Worm (Caenorhabditis elegans): ENCODE data around the gene wdr-4.

wdr-4 gene

DNA sequence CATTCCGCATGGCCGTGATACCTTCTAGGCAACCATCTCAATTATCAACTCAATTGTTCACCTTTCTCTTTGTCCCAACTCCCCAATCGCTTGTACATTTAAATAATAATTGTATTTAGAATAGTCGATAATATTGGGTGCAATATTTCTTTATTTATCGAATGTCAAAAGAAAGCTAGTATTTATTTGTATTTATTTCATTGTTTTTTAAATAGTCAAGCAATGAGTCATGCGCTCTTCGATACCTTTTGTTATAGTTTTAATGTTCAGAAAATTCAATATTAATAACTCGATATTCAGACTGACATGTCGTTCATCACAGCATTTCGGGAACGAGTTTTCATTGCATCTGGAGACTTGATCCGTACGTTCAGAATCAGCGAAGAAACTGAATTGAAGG is at the start of gene wdr-4:
wdr-4 (plus strand) TSS at position 301 of the 400 bp plus-strand sequence.
- TF ChIP-seq ceh-45 (GFP tag; IDR thresholded peaks at IDR 0.05), result no peak
- TF ChIP-seq fkh-10 (GFP tag; optimal IDR thresholded peaks at IDR 0.05), result no peak
- TF ChIP-seq odd-2 (tag; optimal IDR thresholded peaks at IDR 0.05), result no peak

DNA sequence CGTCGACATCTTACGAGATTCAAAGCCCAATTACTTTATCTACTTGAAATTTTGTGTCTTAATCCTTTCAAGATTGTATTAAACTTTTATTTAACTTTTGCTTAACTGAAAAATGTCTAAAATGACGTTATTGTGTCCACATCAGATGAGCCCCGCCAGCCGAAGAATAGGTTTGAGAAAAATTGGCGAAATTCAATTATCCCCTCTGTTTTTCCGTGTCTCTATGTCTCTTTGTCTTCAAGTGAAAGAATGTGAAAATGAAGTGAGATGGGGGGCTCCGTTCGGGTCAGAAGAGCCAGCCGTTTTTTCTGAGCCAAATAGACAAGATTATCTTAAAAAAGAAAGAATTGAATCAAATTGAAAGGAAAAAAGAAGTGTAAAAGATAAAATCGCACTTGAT is 48.3 kb upstream of the wdr-4 start:
- peak; percentile 71 for TF ChIP-seq unc-42 (tag; optimal IDR thresholded peaks at IDR 0.05)
- TF ChIP-seq Y22D7AL.16 (tag; optimal IDR thresholded peaks at IDR 0.05), result no peak

DNA sequence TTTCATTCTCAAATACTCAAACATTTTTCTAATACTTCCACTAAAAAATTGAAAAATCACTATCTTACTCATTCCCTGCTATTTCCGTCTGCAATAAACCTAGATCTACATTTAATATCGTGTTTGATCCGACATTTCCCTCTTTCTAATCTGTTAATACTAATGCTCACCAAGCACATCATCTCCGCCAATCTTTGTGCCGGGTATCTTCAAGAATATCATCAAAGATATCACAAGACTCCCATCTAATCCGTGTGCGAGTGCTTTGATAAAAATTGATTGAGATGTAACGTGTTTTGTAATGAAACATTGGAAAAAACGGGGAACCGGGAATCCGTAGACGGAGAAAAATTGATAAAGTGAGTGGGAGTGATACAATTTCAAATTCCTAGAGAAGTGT is 46.3 kb upstream of the wdr-4 start:
- TF ChIP-seq hlh-13 (GFP tag; optimal IDR thresholded peaks at IDR 0.05) (no peak), gmeb-2 (tag; optimal IDR thresholded peaks at IDR 0.05) (no peak)

DNA sequence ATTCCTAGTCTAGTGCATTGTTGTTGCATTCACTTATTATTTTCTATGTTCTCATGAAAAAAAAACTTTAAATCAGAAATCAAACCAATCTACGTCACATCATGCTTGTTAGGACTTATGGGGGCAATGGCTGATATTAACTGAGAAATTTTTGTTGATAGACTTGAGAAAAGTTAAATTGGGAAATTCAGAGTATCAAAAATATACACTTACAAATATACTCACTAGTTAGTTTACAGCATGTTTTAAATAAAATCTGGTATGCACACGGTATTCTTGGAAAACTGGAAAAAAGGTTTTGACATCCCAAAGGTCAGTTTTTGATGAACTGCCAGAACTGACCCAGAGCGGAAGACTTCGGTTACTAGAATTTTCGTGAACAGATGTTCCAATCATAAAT is 44.6 kb upstream of the wdr-4 start:
- TF ChIP-seq ceh-45 (GFP tag; IDR thresholded peaks at IDR 0.05), result no peak
- TF ChIP-seq ets-4 (tag; optimal IDR thresholded peaks at IDR 0.05), result no peak
- TF ChIP-seq lin-11 (tag; optimal IDR thresholded peaks at IDR 0.05), result no peak

DNA sequence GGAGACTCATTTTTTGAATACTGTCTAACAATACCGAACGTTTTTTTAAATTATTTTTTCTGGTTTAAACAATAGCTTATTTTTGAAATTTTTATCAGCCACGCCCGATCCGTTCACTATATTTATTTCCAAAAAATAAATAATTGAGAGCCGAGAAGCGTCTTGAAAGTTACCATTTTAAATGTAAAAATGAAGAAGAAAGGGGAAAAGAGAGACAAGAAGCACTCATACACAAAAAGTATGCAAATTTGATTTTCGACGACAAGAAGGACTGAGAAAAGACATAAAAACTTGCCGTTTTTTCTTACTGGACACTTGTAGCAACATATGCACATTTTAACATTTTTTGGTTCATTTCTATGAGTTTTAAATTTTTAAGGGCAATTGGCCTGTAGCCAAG is 43.8 kb upstream of the wdr-4 start:
- no peak for TF ChIP-seq syd-9 (tag; optimal IDR thresholded peaks at IDR 0.05)
- no peak for TF ChIP-seq hlh-30 (tag; optimal IDR thresholded peaks at IDR 0.05; ENCODE audit: insufficient read depth)
- peak; percentile 21 for TF ChIP-seq unc-42 (tag; optimal IDR thresholded peaks at IDR 0.05)
- TF ChIP-seq ceh-30 (tag; optimal IDR thresholded peaks at IDR 0.05), result no peak

DNA sequence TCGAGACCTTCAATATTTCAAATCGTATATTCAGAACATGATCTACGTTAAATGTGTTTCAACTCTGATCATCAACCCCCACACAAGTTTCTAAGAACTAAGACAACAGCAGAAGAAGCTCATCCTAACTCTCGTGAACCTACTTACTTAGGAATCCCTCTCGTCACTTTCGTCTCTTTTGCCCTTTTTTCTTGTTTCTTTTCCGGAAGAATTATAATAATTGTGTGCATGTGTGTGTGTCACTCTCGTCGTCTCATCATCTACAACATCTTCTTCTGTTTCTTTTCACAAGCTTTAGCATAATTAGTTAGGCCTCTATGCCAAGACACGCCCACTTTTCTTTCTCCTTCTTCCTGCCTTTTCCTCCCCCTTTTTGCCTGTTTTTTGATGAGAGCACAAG is 35.1 kb upstream of the wdr-4 start:
- TF ChIP-seq ttx-3 (tag; optimal IDR thresholded peaks at IDR 0.05) (no peak), lim-6 (tag; optimal IDR thresholded peaks at IDR 0.05) (no peak), ceh-2 (tag; optimal IDR thresholded peaks at IDR 0.05) (no peak), mec-3 (tag; optimal IDR thresholded peaks at IDR 0.05; ENCODE audit: borderline replicate concordance) (no peak), ahr-1 (tag; optimal IDR thresholded peaks at IDR 0.05) (no peak), unc-42 (tag; optimal IDR thresholded peaks at IDR 0.05) (peak; percentile 8), sox-4 (tag; optimal IDR thresholded peaks at IDR 0.05) (no peak), ceh-45 (GFP tag; IDR thresholded peaks at IDR 0.05) (no peak)

DNA sequence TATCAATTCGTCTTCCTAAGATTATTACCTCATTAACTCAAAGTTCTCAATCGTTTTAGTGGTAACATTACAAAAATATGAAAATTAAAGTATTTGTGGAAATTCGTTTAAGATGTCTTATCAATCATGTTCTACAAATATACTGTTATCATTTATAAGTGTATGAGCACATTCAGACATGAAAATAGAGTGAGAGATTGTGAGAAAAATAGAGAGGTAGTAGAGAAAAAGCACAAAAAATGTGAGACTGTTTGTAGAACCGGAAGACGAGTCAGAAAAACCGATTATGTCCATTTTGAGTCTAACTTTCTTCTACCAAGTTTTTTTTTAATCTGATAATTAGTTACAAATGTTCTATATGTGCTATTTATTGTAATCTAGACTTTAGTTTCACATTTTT is 32.3 kb upstream of the wdr-4 start:
- no peak for TF ChIP-seq fkh-10 (GFP tag; optimal IDR thresholded peaks at IDR 0.05)

DNA sequence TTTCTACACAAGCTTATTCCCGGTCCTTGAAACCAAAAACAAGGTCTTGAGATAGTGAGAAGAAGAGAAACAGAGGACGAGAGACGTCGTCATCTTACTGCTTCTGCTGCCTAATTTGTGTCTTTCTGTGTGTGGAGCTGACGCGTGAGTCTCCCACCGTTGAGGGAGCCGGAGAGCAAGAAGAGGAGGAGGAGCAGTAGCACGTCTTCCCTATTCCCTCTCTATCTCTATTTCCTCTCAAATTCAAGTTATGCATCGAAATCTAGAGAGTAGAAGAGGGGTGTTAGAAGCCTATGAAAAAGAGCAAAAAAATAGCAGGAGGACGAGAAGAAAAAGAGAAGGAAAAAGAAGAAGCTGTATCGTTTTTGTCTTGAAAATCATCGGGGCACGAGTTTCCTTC is 30.4 kb upstream of the wdr-4 start:
- TF ChIP-seq ceh-2 (tag; optimal IDR thresholded peaks at IDR 0.05) (no peak), Y22D7AL.16 (tag; optimal IDR thresholded peaks at IDR 0.05) (no peak), nfya-1 (tag; optimal IDR thresholded peaks at IDR 0.05) (peak; percentile 12), ceh-31 (tag; optimal IDR thresholded peaks at IDR 0.05) (peak; percentile 54), C08G9.2 (tag; optimal IDR thresholded peaks at IDR 0.05) (peak; percentile 4)

- no peak for TF ChIP-seq Y22D7AL.16 (tag; optimal IDR thresholded peaks at IDR 0.05)
- TF ChIP-seq unc-86 (tag; optimal IDR thresholded peaks at IDR 0.05), result no peak
- no peak for TF ChIP-seq C08G9.2 (tag; optimal IDR thresholded peaks at IDR 0.05)
- no peak for TF ChIP-seq hlh-13 (GFP tag; optimal IDR thresholded peaks at IDR 0.05)
- no peak for TF ChIP-seq odd-2 (tag; optimal IDR thresholded peaks at IDR 0.05)
- TF ChIP-seq fkh-6 (tag; optimal IDR thresholded peaks at IDR 0.05), result no peak
These were observed 20.1 kb upstream of the wdr-4 start, which contains the start of gene F37A4.6 for ce11 chrIII:6705515-6705914. Gene F37A4.6, plus strand, starts transcription at chrIII:6705815.

- no peak for TF ChIP-seq lin-11 (tag; optimal IDR thresholded peaks at IDR 0.05)
- TF ChIP-seq ref-2 (tag; optimal IDR thresholded peaks at IDR 0.05), result peak; percentile 55
- no peak for TF ChIP-seq nhr-232 (tag; optimal IDR thresholded peaks at IDR 0.05)
- no peak for TF ChIP-seq C38D4.7 (GFP tag; optimal IDR thresholded peaks at IDR 0.05)
- TF ChIP-seq tbx-2 (tag; optimal IDR thresholded peaks at IDR 0.05), result peak; percentile 8
- TF ChIP-seq nfya-1 (tag; optimal IDR thresholded peaks at IDR 0.05), result peak; percentile 10
- peak; percentile 29 for TF ChIP-seq ceh-31 (tag; optimal IDR thresholded peaks at IDR 0.05)
These were observed 15.6 kb upstream of the wdr-4 start, which contains the start of gene isw-1 for ce11 chrIII:6709983-6710382. Gene isw-1, minus strand, starts transcription at chrIII:6710100.
